Fruit fly (Drosophila melanogaster): Measurements from ENCODE around the gene CG14418.

Gene CG14418

DNA sequence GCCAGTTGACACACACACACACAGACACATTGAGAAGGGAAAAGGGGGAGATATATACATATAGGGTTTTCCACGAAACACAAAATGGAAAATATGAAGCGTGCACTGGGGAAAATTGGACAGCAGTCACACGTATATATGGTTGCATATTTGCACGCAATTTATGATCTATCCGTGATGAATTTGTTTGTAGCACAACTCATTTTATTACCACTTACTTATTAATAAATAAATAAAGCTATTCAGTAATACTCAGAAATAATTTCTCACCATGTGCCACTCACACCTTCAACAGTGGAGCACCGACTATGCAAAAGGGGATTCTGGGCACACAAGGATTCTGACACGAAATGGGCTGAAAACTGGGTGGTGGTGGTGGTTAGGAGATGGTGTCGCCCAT is 30.6 kb upstream of the CG14418 start:
- TF ChIP-seq Mio (GFP tag; optimal IDR thresholded peaks at IDR 0.05) (no peak), GATAd (GFP tag; optimal IDR thresholded peaks at IDR 0.05) (no peak), sv (GFP tag; optimal IDR thresholded peaks at IDR 0.05) (no peak), psq (GFP tag; optimal IDR thresholded peaks at IDR 0.05) (no peak), Abd-B (GFP tag; optimal IDR thresholded peaks at IDR 0.05) (no peak)

dm6 chrX:2912581-2912980 is 29.1 kb upstream of the CG14418 start:
- TF ChIP-seq sage (GFP tag; optimal IDR thresholded peaks at IDR 0.05) (no peak), Rel (GFP tag; optimal IDR thresholded peaks at IDR 0.05) (no peak), Rel (tag; optimal IDR thresholded peaks at IDR 0.05) (no peak), psq (GFP tag; optimal IDR thresholded peaks at IDR 0.05) (no peak), Dfd (GFP tag; optimal IDR thresholded peaks at IDR 0.05) (peak; percentile 50)

DNA sequence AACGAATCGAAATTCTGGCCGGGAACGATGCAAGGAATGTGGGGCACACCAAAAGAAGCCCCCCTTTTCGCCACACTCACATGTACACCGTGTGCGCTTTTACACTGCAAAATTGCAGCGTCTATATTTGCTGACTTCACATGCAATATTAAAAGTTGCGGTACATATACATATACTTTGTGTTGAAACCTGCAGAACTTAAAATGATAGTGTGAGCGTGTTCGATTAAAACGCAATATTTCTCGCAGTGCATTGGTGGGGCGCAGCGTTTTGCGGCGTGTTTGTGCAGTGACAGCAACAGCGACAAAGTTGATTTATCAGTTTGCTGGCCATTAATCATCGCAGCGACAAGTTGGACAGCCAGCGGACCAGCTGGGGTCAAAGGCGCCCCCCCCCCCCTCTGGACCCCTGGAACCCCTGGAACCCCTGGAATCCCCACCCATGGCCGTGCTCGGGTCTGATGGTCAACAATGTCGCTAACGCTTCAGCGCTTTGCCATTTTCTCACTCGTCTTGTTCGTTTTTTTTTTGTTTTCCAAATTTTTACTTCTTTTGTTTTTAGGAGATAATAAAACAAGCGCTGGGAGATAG is 23.7 kb upstream of the CG14418 start:
- peak; percentile 92 for TF ChIP-seq Dfd (GFP tag; optimal IDR thresholded peaks at IDR 0.05)
- no peak for TF ChIP-seq Hr83 (GFP tag; optimal IDR thresholded peaks at IDR 0.05; ENCODE audit: poor library complexity, severe bottlenecking)
- peak; percentile 14 for TF ChIP-seq rgr (GFP tag; optimal IDR thresholded peaks at IDR 0.05)
- peak; percentile 37 for TF ChIP-seq ey (GFP tag; optimal IDR thresholded peaks at IDR 0.05)
- TF ChIP-seq tai (GFP tag; optimal IDR thresholded peaks at IDR 0.05): no peak
- TF ChIP-seq Sp1 (GFP tag; optimal IDR thresholded peaks at IDR 0.05): peak; percentile 3
- peak; percentile 53 for TF ChIP-seq HLH106 (tag; optimal IDR thresholded peaks at IDR 0.05)
- no peak for TF ChIP-seq pan (optimal IDR thresholded peaks at IDR 0.05)
- TF ChIP-seq sage (GFP tag; optimal IDR thresholded peaks at IDR 0.05): no peak
- TF ChIP-seq CrebA (GFP tag; optimal IDR thresholded peaks at IDR 0.05; ENCODE audit: borderline replicate concordance): no peak
- TF ChIP-seq br (GFP tag; optimal IDR thresholded peaks at IDR 0.05): peak; percentile 28
- peak; percentile 0 for TF ChIP-seq OdsH (GFP tag; optimal IDR thresholded peaks at IDR 0.05)
- peak; percentile 39 for TF ChIP-seq dmrt93B (GFP tag; optimal IDR thresholded peaks at IDR 0.05)
- TF ChIP-seq h (GFP tag; optimal IDR thresholded peaks at IDR 0.05): peak; percentile 45

- TF ChIP-seq CrebA (GFP tag; optimal IDR thresholded peaks at IDR 0.05; ENCODE audit: borderline replicate concordance) (no peak), Hnf4 (GFP tag; optimal IDR thresholded peaks at IDR 0.05) (no peak), sage (GFP tag; optimal IDR thresholded peaks at IDR 0.05) (no peak), lola (GFP tag; optimal IDR thresholded peaks at IDR 0.05) (no peak)
Observed at dm6 chrX:2890468-2890867, 7.0 kb upstream of the CG14418 start, which contains the start of gene CG3526. Gene CG3526, plus strand, starts transcription at chrX:2890768.

DNA sequence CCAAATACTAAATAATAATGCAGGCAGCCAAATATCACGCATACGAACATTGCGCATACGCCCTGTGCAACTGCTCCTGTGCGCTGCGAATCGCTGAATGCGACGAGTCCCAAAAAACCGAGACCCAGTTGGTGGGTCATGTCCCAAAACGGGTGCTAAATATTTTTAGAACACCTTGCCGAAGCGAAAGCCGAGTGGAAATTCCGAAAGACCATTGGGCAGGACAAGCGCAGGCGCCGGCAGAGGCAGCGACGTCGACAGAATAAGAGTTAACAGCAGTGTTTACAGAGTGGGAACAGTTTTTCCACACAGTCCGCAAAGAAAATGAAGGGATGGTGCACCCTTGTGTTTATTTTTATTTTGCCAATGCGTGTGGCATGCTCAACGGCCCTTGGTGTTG is 4.8 kb upstream of the CG14418 start:
- TF ChIP-seq rgr (GFP tag; optimal IDR thresholded peaks at IDR 0.05): no peak

DNA sequence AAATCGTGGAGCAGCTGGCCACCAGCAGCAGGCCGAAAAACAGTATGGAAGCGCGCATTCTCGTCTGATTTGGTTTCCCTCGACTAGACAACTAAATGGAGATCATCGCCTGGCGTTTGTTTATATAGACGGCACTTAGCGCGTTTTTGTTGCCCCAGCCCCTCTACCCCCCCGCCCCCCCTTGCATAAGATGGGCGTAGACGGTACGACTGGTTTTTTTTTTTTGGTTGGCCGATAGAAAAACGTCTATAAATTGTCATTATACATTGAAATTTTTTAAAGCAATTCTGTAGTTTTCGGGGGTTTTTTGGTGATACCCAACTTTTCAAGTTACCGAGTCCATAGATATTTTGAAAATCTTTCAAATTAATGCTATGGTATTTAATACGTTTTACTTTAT is 2.4 kb upstream of the CG14418 start, which contains the start of gene CG14419:
CG14419 (minus strand) TSS at position 101 of the 400 bp plus-strand sequence.
- TF ChIP-seq brk (GFP tag; optimal IDR thresholded peaks at IDR 0.05) (no peak), Abd-B (GFP tag; optimal IDR thresholded peaks at IDR 0.05) (no peak)

DNA sequence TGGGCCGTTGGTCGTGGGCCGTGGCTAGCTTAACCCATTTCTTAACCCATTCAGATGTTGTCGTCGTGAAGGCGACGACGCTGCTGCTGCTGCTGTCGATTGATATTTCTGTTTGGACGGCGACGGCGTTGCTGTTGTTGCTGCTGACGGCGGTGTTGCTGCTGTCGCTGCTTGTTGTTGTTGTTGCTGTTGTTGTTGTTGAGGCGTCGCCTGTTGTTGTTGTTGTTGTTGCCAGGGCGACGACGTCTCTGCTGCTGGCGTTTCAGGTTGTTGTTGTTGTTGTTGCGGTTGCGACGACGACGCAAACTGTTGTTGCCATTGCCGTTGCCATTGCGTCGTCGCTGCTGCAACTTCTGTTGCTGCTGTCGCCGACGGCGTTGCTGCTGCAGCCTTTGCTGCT is 945 bp downstream of the CG14418 start:
- TF ChIP-seq OdsH (GFP tag; optimal IDR thresholded peaks at IDR 0.05) (no peak), Dfd (GFP tag; optimal IDR thresholded peaks at IDR 0.05) (peak; percentile 12)

dm6 chrX:2880660-2881059 is 2.8 kb downstream of the CG14418 start:
- peak; percentile 12 for TF ChIP-seq rgr (GFP tag; optimal IDR thresholded peaks at IDR 0.05)
- peak; percentile 10 for TF ChIP-seq ey (GFP tag; optimal IDR thresholded peaks at IDR 0.05)
- TF ChIP-seq HLH106 (tag; optimal IDR thresholded peaks at IDR 0.05): peak; percentile 24
- no peak for TF ChIP-seq psq (GFP tag; optimal IDR thresholded peaks at IDR 0.05)
- TF ChIP-seq h (GFP tag; optimal IDR thresholded peaks at IDR 0.05): peak; percentile 7

- TF ChIP-seq Dif (GFP tag; optimal IDR thresholded peaks at IDR 0.05; ENCODE audit: partially characterized antibody) (no peak), sv (GFP tag; optimal IDR thresholded peaks at IDR 0.05) (no peak), Vsx2 (GFP tag; optimal IDR thresholded peaks at IDR 0.05; ENCODE audit: partially characterized antibody) (no peak), CrebA (GFP tag; optimal IDR thresholded peaks at IDR 0.05; ENCODE audit: borderline replicate concordance) (no peak), N (GFP tag; optimal IDR thresholded peaks at IDR 0.05) (no peak), CG9705 (GFP tag; optimal IDR thresholded peaks at IDR 0.05) (no peak), jim (GFP tag; optimal IDR thresholded peaks at IDR 0.05) (no peak), CG32264 (GFP tag; optimal IDR thresholded peaks at IDR 0.05) (no peak), psq (GFP tag; optimal IDR thresholded peaks at IDR 0.05) (no peak), Abd-B (GFP tag; optimal IDR thresholded peaks at IDR 0.05) (no peak), Jra (GFP tag; optimal IDR thresholded peaks at IDR 0.05) (no peak), lola (GFP tag; optimal IDR thresholded peaks at IDR 0.05) (no peak), HLH106 (tag; optimal IDR thresholded peaks at IDR 0.05) (no peak), ey (GFP tag; optimal IDR thresholded peaks at IDR 0.05) (no peak), Dfd (GFP tag; optimal IDR thresholded peaks at IDR 0.05) (no peak), brk (GFP tag; optimal IDR thresholded peaks at IDR 0.05) (no peak), Sp1 (GFP tag; optimal IDR thresholded peaks at IDR 0.05) (no peak), Rel (GFP tag; optimal IDR thresholded peaks at IDR 0.05) (no peak), Rel (tag; optimal IDR thresholded peaks at IDR 0.05) (no peak)
Observed at dm6 chrX:2877070-2877469, 6.4 kb downstream of the CG14418 start.
